Fruit fly (Drosophila melanogaster): ENCODE measurements around the gene CG11381.
A peak's percentile ranks its signal among the peaks of the same experiment; 100 is the strongest.

The CG11381 gene

DNA sequence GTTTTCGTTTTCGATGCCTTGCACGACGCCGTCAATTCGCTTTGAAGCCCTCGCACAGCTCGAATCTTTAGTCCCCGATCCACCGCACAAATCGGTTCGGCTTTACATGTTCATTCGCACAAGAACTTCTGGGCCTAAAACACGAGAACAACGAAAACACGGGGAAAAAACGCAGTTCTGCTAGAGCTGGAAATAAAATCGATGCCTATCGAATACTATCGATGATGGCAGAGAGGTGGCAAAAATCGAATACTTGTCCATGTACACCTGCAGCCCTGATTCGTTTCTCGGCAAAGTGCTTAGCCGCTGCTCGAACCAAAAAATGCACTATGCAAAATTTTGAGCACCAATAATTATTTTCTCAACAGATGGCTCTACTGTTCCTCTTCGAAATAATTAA, 32.9 kb downstream of the CG11381 start, which contains the start of gene CG3638 (continued):
- TF ChIP-seq gfzf (GFP tag; optimal IDR thresholded peaks at IDR 0.05) (peak; percentile 84), CG42726 (GFP tag; IDR thresholded peaks at IDR 0.05; ENCODE audit: partially characterized antibody) (peak; percentile 78), Dek (tag; optimal IDR thresholded peaks at IDR 0.05) (peak; percentile 60), CG6765 (GFP tag; optimal IDR thresholded peaks at IDR 0.05) (no peak), Dad (GFP tag; optimal IDR thresholded peaks at IDR 0.05) (peak; percentile 3), CG1603 (tag; optimal IDR thresholded peaks at IDR 0.05) (peak; percentile 88), hb (GFP tag; IDR thresholded peaks at IDR 0.05; ENCODE audit: partially characterized antibody) (peak; percentile 54), pnt (GFP tag; optimal IDR thresholded peaks at IDR 0.05) (no peak), dm (GFP tag; optimal IDR thresholded peaks at IDR 0.05) (peak; percentile 70), hkb (optimal IDR thresholded peaks at IDR 0.05) (no peak), hkb (GFP tag; IDR thresholded peaks at IDR 0.05) (no peak), Bdp1 (GFP tag; optimal IDR thresholded peaks at IDR 0.05) (peak; percentile 34), sna (GFP tag; IDR thresholded peaks at IDR 0.05; ENCODE audit: partially characterized antibody) (peak; percentile 71; the same call in 1 of the 2 replicates), scrt (GFP tag; optimal IDR thresholded peaks at IDR 0.05) (peak; percentile 15), CG12744 (GFP tag; optimal IDR thresholded peaks at IDR 0.05) (peak; percentile 45), Aef1 (GFP tag; IDR thresholded peaks at IDR 0.05) (no peak), Trl (optimal IDR thresholded peaks at IDR 0.05) (no peak), Trl (GFP tag; optimal IDR thresholded peaks at IDR 0.05) (peak; percentile 37), insv (GFP tag; optimal IDR thresholded peaks at IDR 0.05) (peak in 1 of 2 experiments; percentile 39), H15 (GFP tag; IDR thresholded peaks at IDR 0.05) (no peak), stwl (tag; optimal IDR thresholded peaks at IDR 0.05) (peak; percentile 80), ab (GFP tag; optimal IDR thresholded peaks at IDR 0.05) (no peak), CG16863 (GFP tag; optimal IDR thresholded peaks at IDR 0.05) (no peak), br (optimal IDR thresholded peaks at IDR 0.05) (no peak), CG17328 (GFP tag; IDR thresholded peaks at IDR 0.05) (no peak), D19A (tag; optimal IDR thresholded peaks at IDR 0.05) (peak; percentile 1), CG2712 (tag; optimal IDR thresholded peaks at IDR 0.05) (peak; percentile 58), CG32772 (GFP tag; IDR thresholded peaks at IDR 0.05) (no peak), CG17829 (tag; optimal IDR thresholded peaks at IDR 0.05) (peak; percentile 60), CG1792 (GFP tag; optimal IDR thresholded peaks at IDR 0.05) (no peak), repo (GFP tag; optimal IDR thresholded peaks at IDR 0.05) (no peak), sens (GFP tag) (peak; percentile 81), ind (GFP tag; optimal IDR thresholded peaks at IDR 0.05) (no peak), sc (optimal IDR thresholded peaks at IDR 0.05) (no peak), sc (GFP tag; optimal IDR thresholded peaks at IDR 0.05) (no peak), Dref (GFP tag; IDR thresholded peaks at IDR 0.05) (peak; percentile 96), sug (tag; optimal IDR thresholded peaks at IDR 0.05) (peak; percentile 32), dpn (GFP tag; optimal IDR thresholded peaks at IDR 0.05) (peak; percentile 51 to 55), CG30403 (GFP tag; optimal IDR thresholded peaks at IDR 0.05) (peak; percentile 17), fu2 (GFP tag; optimal IDR thresholded peaks at IDR 0.05) (peak; percentile 36), zfh1 (GFP tag; IDR thresholded peaks at IDR 0.05) (no peak), Taf1 (GFP tag; IDR thresholded peaks at IDR 0.05) (no peak), CG7271 (tag; optimal IDR thresholded peaks at IDR 0.05) (peak; percentile 9), CTCF (GFP tag; optimal IDR thresholded peaks at IDR 0.05) (peak; percentile 94), CG8924 (tag; optimal IDR thresholded peaks at IDR 0.05) (peak; percentile 63), CG1647 (GFP tag; optimal IDR thresholded peaks at IDR 0.05) (no peak), Adf1 (GFP tag; IDR thresholded peaks at IDR 0.05) (peak; percentile 29; the same call in 1 of the 2 replicates), pan (optimal IDR thresholded peaks at IDR 0.05) (no peak), pan (GFP tag; optimal IDR thresholded peaks at IDR 0.05 in 1 of 2, IDR thresholded peaks at IDR 0.05 in 1 of 2) (no peak), CG6689 (GFP tag; IDR thresholded peaks at IDR 0.05) (no peak), vnd (GFP tag; IDR thresholded peaks at IDR 0.05; ENCODE audit: partially characterized antibody) (peak; percentile 42; the same call in 1 of the 3 replicates), Rfx (GFP tag; IDR thresholded peaks at IDR 0.05) (peak; percentile 65), p53 (GFP tag; optimal IDR thresholded peaks at IDR 0.05) (peak; percentile 39), HLH4C (GFP tag; IDR thresholded peaks at IDR 0.05; ENCODE audit: partially characterized antibody) (peak; percentile 71)
